Fruit fly (Drosophila melanogaster) Kc167 (cell line): ENCODE data around the gene RluA-2.

ENCODE experiments used
- Myc ChIP-seq: fragments of >200 bp; optimal IDR thresholded peaks from 2 replicates; lab custom pipeline; 2017; ENCODE audit warnings: missing external identifiers
- insv ChIP-seq: fragments of >200 bp; optimal IDR thresholded peaks from 3 replicates; lab custom pipeline; 2018; ENCODE audit warnings: missing external identifiers
- ttk ChIP-seq: sonication (Bioruptor generic); optimal IDR thresholded peaks from 2 replicates; lab custom pipeline; 2017; ENCODE audit warnings: missing external identifiers

- TF ChIP-seq insv (lab: Kevin White, UChicago) (no peak), ttk (no peak), Myc (lab: Kevin White, UChicago) (no peak)
Observed at dm6 chr2L:10466865-10467270, 10.0 kb upstream of the RluA-2 start.
